Fruit fly (Drosophila melanogaster) S2 (cell line): ENCODE data around the gene CG44437.

Experiments
- CG8478 ChIP-seq: fragments of >200 bp; optimal IDR thresholded peaks from 2 replicates; lab custom pipeline; 2018
- CTCF ChIP-seq, 2 experiments: fragments of >200 bp; optimal IDR thresholded peaks; 2 replicates each; lab custom pipeline; 2018

DNA sequence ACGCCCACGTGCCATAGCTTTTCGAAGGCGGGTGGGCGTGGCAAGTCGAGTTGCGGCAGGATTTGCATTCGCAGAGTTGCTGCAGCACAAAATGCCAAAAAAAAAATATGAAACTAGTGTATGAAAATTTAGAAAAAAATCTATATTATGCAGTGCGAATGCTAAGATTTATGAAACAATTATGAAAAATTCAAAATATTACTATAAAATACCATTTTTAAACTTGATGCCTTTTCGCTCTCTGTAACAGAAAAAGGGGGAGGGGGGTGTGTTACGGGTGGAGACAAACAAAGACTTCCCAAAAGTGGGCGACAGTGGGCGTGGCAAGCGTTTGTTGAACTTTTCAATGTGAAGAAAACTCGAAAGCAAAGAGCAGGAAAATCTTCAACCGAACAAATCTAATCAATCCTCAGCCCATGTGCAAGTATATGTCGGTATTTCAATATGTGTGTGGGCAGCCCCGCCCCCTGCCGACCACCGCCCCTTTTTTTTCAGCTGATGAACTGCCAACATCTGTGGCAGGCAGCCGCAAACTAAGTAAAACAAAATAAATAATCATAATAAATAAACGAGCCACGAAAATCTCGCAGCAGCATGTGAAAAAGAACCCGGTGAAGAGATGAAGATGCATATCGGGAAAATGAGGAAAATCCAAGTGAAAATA is 47.8 kb upstream of the CG44437 start:
- no peak for TF ChIP-seq CTCF (optimal IDR thresholded peaks at IDR 0.05; lab: Kevin White, UChicago)
- TF ChIP-seq CG8478 = no peak
